Fruit fly (Drosophila melanogaster) Kc167 (cell line): ENCODE measurements around the gene cyr.

Experiments used
- Myc ChIP-seq: fragments of >200 bp; optimal IDR thresholded peaks from 2 replicates; lab custom pipeline; 2017; ENCODE audit warnings: missing external identifiers
- Sin3A ChIP-seq: fragments of >200 bp; optimal IDR thresholded peaks from 2 replicates; lab custom pipeline; 2018; ENCODE audit warnings: missing external identifiers
- h ChIP-seq: fragments of >200 bp; optimal IDR thresholded peaks from 3 replicates; lab custom pipeline; 2018; ENCODE audit warnings: missing external identifiers
- insv ChIP-seq: fragments of >200 bp; optimal IDR thresholded peaks from 3 replicates; lab custom pipeline; 2018; ENCODE audit warnings: missing external identifiers
- psq ChIP-seq: fragments of >200 bp; optimal IDR thresholded peaks from 2 replicates; lab custom pipeline; 2017; ENCODE audit warnings: missing external identifiers
- ttk ChIP-seq: sonication (Bioruptor generic); optimal IDR thresholded peaks from 2 replicates; lab custom pipeline; 2017; ENCODE audit warnings: missing external identifiers

cyr gene

dm6 chrX:8113386-8114279 lies 21.9 kb downstream of the cyr start:
- TF ChIP-seq Myc (lab: Kevin White, UChicago) (no peak), insv (lab: Kevin White, UChicago) (no peak), ttk (lab: Kevin White, UChicago) (no peak), psq (lab: Kevin White, UChicago) (no peak), Sin3A (lab: Kevin White, UChicago) (no peak), h (lab: Kevin White, UChicago) (no peak)

DNA sequence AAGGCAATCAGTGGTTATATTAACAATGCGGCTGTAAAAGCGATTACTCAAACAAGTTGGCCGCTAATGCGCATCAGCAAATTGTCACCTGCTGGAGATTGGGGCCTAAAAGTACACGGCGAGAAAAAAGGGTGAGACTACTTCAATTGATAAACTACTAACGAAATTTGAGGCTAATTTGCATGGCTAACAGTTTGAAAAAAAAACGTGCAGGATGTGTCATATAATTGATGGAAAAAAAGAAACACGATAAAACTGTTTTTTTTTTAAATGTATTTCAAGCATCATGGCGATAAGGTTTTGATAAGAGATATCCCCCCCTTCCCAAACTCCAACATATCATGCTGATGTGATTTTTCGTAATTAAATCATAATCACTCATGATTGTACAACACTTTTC lies 22.8 kb downstream of the cyr start:
- TF ChIP-seq psq (lab: Kevin White, UChicago), result no peak
- TF ChIP-seq insv (lab: Kevin White, UChicago), result no peak
- TF ChIP-seq ttk (lab: Kevin White, UChicago), result no peak
- TF ChIP-seq h (lab: Kevin White, UChicago), result no peak
- no peak for TF ChIP-seq Myc (lab: Kevin White, UChicago)
- no peak for TF ChIP-seq Sin3A (lab: Kevin White, UChicago)

dm6 chrX:8110984-8111383 lies 24.5 kb downstream of the cyr start:
- TF ChIP-seq psq (lab: Kevin White, UChicago) (no peak), Myc (lab: Kevin White, UChicago) (no peak)

DNA sequence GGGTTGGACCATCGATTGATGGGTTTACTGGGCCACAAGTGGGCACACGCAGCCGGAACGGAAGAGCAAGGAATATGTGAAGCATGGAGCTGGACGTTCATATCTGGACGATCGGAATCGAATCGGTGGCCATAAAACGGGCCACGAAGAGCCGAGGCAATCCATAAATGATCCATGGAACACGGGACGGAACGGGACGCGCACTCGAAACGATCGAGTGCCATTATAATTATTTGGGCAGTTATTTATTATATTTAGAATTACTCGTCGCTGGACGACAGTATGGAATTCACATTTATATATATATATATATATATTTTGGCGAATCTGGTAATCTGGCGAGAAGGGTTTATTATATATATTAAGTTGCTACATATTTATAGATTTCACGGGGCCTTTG lies 27.6 kb downstream of the cyr start:
- no peak for TF ChIP-seq psq (lab: Kevin White, UChicago)
- no peak for TF ChIP-seq h (lab: Kevin White, UChicago)
- no peak for TF ChIP-seq Sin3A (lab: Kevin White, UChicago)
- TF ChIP-seq Myc (lab: Kevin White, UChicago), result no peak
- no peak for TF ChIP-seq ttk (lab: Kevin White, UChicago)
- TF ChIP-seq insv (lab: Kevin White, UChicago), result no peak

DNA sequence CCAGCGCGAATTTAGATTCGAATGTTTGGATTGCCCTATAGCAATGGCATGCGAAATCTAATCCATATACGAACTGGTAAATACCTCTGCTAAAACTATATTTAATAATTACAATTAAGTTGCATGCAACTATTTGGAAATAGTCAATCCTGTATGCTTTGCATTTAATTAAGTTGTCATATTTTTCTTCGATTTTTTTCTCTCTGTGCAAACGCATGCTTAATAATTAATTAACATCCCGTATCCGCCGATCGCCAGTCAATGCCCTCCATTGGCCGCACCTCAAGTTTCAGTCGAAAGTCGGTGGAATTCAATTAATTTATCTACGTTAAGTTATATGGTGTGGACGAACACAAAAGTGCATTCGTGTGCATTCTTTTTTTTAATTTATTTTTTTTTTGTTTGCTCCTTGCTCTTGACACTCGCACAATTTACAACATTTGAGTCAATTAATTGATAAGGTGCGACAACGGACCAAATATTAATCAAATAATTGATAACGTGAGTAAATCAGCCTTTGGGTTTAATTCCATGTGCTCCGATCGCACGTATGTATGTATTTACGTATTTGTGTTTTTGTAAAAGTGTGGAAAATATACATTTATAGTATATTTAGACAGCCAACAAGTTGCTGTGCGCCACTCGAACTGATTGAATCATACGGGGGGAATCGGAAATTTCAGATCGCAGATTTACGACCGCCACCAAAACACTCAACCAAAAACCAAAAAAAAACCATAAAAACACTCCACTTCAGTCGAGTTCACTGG lies 29.0 kb downstream of the cyr start:
- TF ChIP-seq ttk (lab: Kevin White, UChicago) (no peak), Myc (lab: Kevin White, UChicago) (no peak), Sin3A (lab: Kevin White, UChicago) (no peak), insv (lab: Kevin White, UChicago) (no peak)

dm6 chrX:8101479-8102198 lies 33.9 kb downstream of the cyr start, which contains the start of gene CG2258:
TSS of gene CG2258 (minus strand) at chrX:8102095.
- TF ChIP-seq Myc (lab: Kevin White, UChicago), result no peak
- no peak for TF ChIP-seq Sin3A (lab: Kevin White, UChicago)
- no peak for TF ChIP-seq h (lab: Kevin White, UChicago)
- TF ChIP-seq ttk (lab: Kevin White, UChicago), result no peak
- TF ChIP-seq insv (lab: Kevin White, UChicago), result no peak
- no peak for TF ChIP-seq psq (lab: Kevin White, UChicago)

- no peak for TF ChIP-seq Sin3A (lab: Kevin White, UChicago)
- no peak for TF ChIP-seq ttk (lab: Kevin White, UChicago)
- TF ChIP-seq h (lab: Kevin White, UChicago), result no peak
- TF ChIP-seq insv (lab: Kevin White, UChicago), result no peak
- TF ChIP-seq Myc (lab: Kevin White, UChicago), result no peak
- TF ChIP-seq psq (lab: Kevin White, UChicago), result no peak
Observed at dm6 chrX:8100826-8101079, 34.8 kb downstream of the cyr start.

DNA sequence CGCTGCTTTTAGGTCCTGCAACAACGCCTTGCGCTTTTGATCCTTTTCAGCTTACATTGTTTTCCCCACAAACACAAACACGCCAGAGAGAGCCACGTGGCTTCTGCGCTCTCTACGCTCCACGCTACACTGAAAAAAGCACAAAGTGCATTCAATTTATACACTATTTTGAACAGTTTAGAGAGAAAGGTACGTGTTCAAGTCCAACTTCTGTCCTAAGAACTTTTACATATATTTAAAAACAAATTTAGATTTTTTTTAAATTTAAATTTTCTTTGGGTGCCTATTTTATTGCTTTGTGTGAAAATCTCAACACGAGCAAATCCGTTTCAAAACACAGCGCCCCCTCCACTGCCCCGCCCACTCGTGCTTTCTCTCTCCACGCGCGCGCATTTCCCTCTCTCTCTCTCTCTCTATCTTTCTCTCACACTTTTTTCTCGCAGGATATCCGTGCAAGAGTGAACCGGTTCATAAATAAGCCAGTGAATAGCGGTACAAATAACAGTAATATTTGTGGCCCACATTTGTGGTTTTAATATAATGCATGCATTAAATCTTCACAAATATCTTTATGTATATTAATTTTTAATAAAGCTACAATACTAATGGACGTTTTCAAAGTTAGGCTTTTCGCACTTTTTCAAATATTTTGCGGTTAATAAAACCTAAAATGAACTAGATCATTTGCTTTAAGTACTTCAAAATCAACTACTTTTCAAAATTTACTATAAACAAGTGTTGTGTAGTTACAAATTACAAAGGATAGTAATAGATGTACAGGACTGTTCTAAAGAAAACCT lies 35.3 kb downstream of the cyr start:
- TF ChIP-seq Myc (lab: Kevin White, UChicago) (no peak), insv (lab: Kevin White, UChicago) (no peak), psq (lab: Kevin White, UChicago) (no peak), Sin3A (lab: Kevin White, UChicago) (no peak), h (lab: Kevin White, UChicago) (no peak), ttk (lab: Kevin White, UChicago) (no peak)

- TF ChIP-seq h (lab: Kevin White, UChicago), result no peak
- TF ChIP-seq Sin3A (lab: Kevin White, UChicago), result no peak
- no peak for TF ChIP-seq psq (lab: Kevin White, UChicago)
- TF ChIP-seq insv (lab: Kevin White, UChicago), result no peak
- no peak for TF ChIP-seq Myc (lab: Kevin White, UChicago)
- no peak for TF ChIP-seq ttk (lab: Kevin White, UChicago)
Observed at dm6 chrX:8093722-8094177, 41.8 kb downstream of the cyr start, which contains the start of gene UbcE2H. TSS of gene UbcE2H (minus strand) at chrX:8094064.
